Worm (Caenorhabditis elegans): ENCODE measurements around the gene K06H6.1.

DNA sequence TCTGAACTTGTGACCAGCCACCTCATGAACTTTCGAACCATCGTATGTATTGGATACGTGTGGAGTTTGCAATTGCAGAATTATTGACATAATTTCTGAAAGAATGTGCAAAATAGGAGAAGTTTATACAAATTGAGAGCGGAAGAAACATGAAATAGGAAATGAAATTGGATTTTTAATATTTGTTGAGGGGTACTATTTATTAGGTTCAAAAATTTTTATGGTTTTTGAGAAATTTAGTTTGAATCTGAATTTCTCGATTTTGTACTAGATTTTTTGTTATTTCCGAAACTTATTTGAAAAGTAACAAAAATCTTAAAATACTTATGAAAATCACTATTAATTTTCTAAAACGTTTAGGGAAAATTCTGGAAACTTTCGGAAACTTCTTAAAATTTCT is 40.6 kb downstream of the K06H6.1 start, which contains the start of gene F48G7.9:
- no peak for TF ChIP-seq bed-1 (GFP tag; IDR thresholded peaks at IDR 0.05)
- TF ChIP-seq tbp1 (GFP tag; optimal IDR thresholded peaks at IDR 0.05) = no peak
- TF ChIP-seq hlh-26 (GFP tag; conservative IDR thresholded peaks at IDR 0.05) = no peak
- no peak for TF ChIP-seq bed-2 (GFP tag; IDR thresholded peaks at IDR 0.05)
- TF ChIP-seq ztf-3 (GFP tag; optimal IDR thresholded peaks at IDR 0.05) = no peak
- TF ChIP-seq attf-5 (GFP tag; optimal IDR thresholded peaks at IDR 0.05) = no peak
- TF ChIP-seq ceh-40 (GFP tag; IDR thresholded peaks at IDR 0.05) = no peak
- no peak for TF ChIP-seq ets-4 (GFP tag; optimal IDR thresholded peaks at IDR 0.05)
- no peak for TF ChIP-seq lin-35 (GFP tag; optimal IDR thresholded peaks at IDR 0.05)
- no peak for TF ChIP-seq unc-62 (GFP tag; optimal IDR thresholded peaks at IDR 0.05)
- TF ChIP-seq unc-130 (GFP tag; optimal IDR thresholded peaks at IDR 0.05) = no peak
- TF ChIP-seq rcor-1 (GFP tag; IDR thresholded peaks at IDR 0.05) = no peak
- no peak for TF ChIP-seq nhr-90 (tag; optimal IDR thresholded peaks at IDR 0.05)

Measured in whole organism, young adult.